Worm (Caenorhabditis elegans) whole organism, L2 larva: ENCODE data around the gene affl-1.
A peak's percentile ranks its signal among the peaks of the same experiment; 100 is the strongest.

ENCODE experiments used
- C34F6.9 ChIP-seq: fragments of 150-350 bp; optimal IDR thresholded peaks from 2 replicates; lab custom pipeline; 2014; ENCODE audit warnings: missing biosample characterization, missing genetic modification characterization
- F13H6.1 ChIP-seq: sonication (generic microtip); optimal IDR thresholded peaks from 2 replicates; lab custom pipeline; 2016; ENCODE audit warnings: missing genetic modification characterization, missing compliant biosample characterization
- Y55F3AM.14 ChIP-seq: fragments of 200-800 bp; sonication (Bioruptor generic); optimal IDR thresholded peaks from 2 replicates; lab custom pipeline; 2018; ENCODE audit warnings: mild to moderate bottlenecking, missing genetic modification characterization, missing compliant biosample characterization
- blmp-1 ChIP-seq: sonication (generic microtip); optimal IDR thresholded peaks from 2 replicates; lab custom pipeline; 2017; ENCODE audit warnings: missing genetic modification characterization, mild to moderate bottlenecking, missing compliant biosample characterization, antibody characterized with exemption, moderate library complexity; ENCODE audit not compliant: insufficient read depth
- ceh-16 ChIP-seq: fragments of 150-350 bp; optimal IDR thresholded peaks from 2 replicates; lab custom pipeline; 2014; ENCODE audit warnings: missing biosample characterization, missing genetic modification characterization
- ceh-82 ChIP-seq: fragments of 150-350 bp; optimal IDR thresholded peaks from 2 replicates; lab custom pipeline; 2014; ENCODE audit warnings: missing biosample characterization, missing genetic modification characterization
- crh-2 ChIP-seq: sonication (generic microtip); optimal IDR thresholded peaks from 2 replicates; lab custom pipeline; 2017; ENCODE audit warnings: missing biosample characterization, missing genetic modification characterization
- dmd-4 ChIP-seq: sonication (generic microtip); optimal IDR thresholded peaks from 2 replicates; lab custom pipeline; 2017; ENCODE audit warnings: missing biosample characterization, missing genetic modification characterization
- egl-27 ChIP-seq: sonication (generic microtip); optimal IDR thresholded peaks from 3 replicates; lab custom pipeline; 2017; ENCODE audit warnings: missing biosample characterization, missing genetic modification reagents, missing genetic modification characterization
- elt-1 ChIP-seq: fragments of 150-350 bp; optimal IDR thresholded peaks from 2 replicates; lab custom pipeline; 2014; ENCODE audit warnings: missing biosample characterization, missing genetic modification characterization
- elt-3 ChIP-seq: sonication (generic microtip); optimal IDR thresholded peaks from 2 replicates; lab custom pipeline; 2017; ENCODE audit warnings: missing biosample characterization, missing genetic modification characterization
- fos-1 ChIP-seq: fragments of 150-350 bp; optimal IDR thresholded peaks from 2 replicates; lab custom pipeline; 2014; ENCODE audit warnings: missing biosample characterization, missing genetic modification characterization
- gmeb-1 ChIP-seq: fragments of 150-350 bp; optimal IDR thresholded peaks from 2 replicates; lab custom pipeline; 2014; ENCODE audit warnings: missing biosample characterization, missing genetic modification characterization
- lin-11 ChIP-seq: fragments of 150-350 bp; sonication (generic microtip); optimal IDR thresholded peaks from 2 replicates; lab custom pipeline; 2014; ENCODE audit warnings: missing biosample characterization, missing genetic modification characterization, inconsistent platforms, mixed read lengths
- lin-13 ChIP-seq: fragments of 150-350 bp; optimal IDR thresholded peaks from 2 replicates; lab custom pipeline; 2014; ENCODE audit warnings: missing biosample characterization, missing genetic modification reagents, missing genetic modification characterization
- lsy-2 ChIP-seq, 2 experiments: fragments of 150-350 bp in 1 of 2; sonication (generic microtip) in 1 of 2; optimal IDR thresholded peaks; 2 replicates each; lab custom pipeline; 2014 to 2017; ENCODE audit warnings: missing biosample characterization in 2 of 2, missing genetic modification characterization in 2 of 2
- mdl-1 ChIP-seq, 2 experiments: fragments of 150-350 bp in 1 of 2; sonication (generic microtip) in 1 of 2; optimal IDR thresholded peaks; 2 replicates each; lab custom pipeline; 2017; ENCODE audit warnings: missing biosample characterization in 2 of 2, missing genetic modification characterization in 2 of 2
- nhr-10 ChIP-seq: sonication (generic microtip); optimal IDR thresholded peaks from 2 replicates; lab custom pipeline; 2017; ENCODE audit warnings: missing biosample characterization, missing genetic modification characterization
- nhr-12 ChIP-seq: fragments of 150-350 bp; optimal IDR thresholded peaks from 2 replicates; lab custom pipeline; 2014; ENCODE audit warnings: missing biosample characterization, missing genetic modification characterization
- nhr-129 ChIP-seq: fragments of 150-350 bp; optimal IDR thresholded peaks from 2 replicates; lab custom pipeline; 2014; ENCODE audit warnings: missing biosample characterization, missing genetic modification characterization
- nhr-21 ChIP-seq: fragments of 150-350 bp; optimal IDR thresholded peaks from 2 replicates; lab custom pipeline; 2014; ENCODE audit warnings: missing biosample characterization, missing genetic modification characterization
- nhr-23 ChIP-seq: fragments of 150-350 bp; optimal IDR thresholded peaks from 2 replicates; lab custom pipeline; 2014; ENCODE audit warnings: missing biosample characterization, missing genetic modification reagents, missing genetic modification characterization
- nhr-25 ChIP-seq: fragments of 150-350 bp; sonication (generic microtip); optimal IDR thresholded peaks from 3 replicates; lab custom pipeline; 2014; ENCODE audit warnings: missing biosample characterization, missing genetic modification characterization
- nhr-6 ChIP-seq: fragments of 150-350 bp; optimal IDR thresholded peaks from 2 replicates; lab custom pipeline; 2014; ENCODE audit warnings: missing biosample characterization, missing genetic modification characterization
- nhr-77 ChIP-seq: fragments of 150-350 bp; optimal IDR thresholded peaks from 2 replicates; lab custom pipeline; 2014; ENCODE audit warnings: missing biosample characterization, missing genetic modification characterization
- skn-1 ChIP-seq: sonication (generic microtip); optimal IDR thresholded peaks from 2 replicates; lab custom pipeline; 2017; ENCODE audit warnings: missing biosample characterization, missing genetic modification characterization
- unc-55 ChIP-seq: fragments of 150-350 bp; sonication (generic microtip); optimal IDR thresholded peaks from 3 replicates; lab custom pipeline; 2014; ENCODE audit warnings: missing biosample characterization, missing genetic modification reagents, missing genetic modification characterization
- zag-1 ChIP-seq: fragments of 150-350 bp; optimal IDR thresholded peaks from 2 replicates; lab custom pipeline; 2014; ENCODE audit warnings: missing biosample characterization, missing genetic modification characterization
- ztf-1 ChIP-seq: fragments of 200-800 bp; sonication (Bioruptor generic); conservative IDR thresholded peaks from 2 replicates; pipeline ENCODE4 v1.3.6; 2022; ENCODE audit warnings: missing genetic modification characterization, missing compliant biosample characterization
- ztf-11 ChIP-seq: sonication (generic microtip); optimal IDR thresholded peaks from 2 replicates; lab custom pipeline; 2017; ENCODE audit warnings: missing biosample characterization, missing genetic modification characterization
- ztf-4 ChIP-seq: fragments of 150-350 bp; optimal IDR thresholded peaks from 2 replicates; lab custom pipeline; 2014; ENCODE audit warnings: missing biosample characterization, missing genetic modification characterization

Gene affl-1

DNA sequence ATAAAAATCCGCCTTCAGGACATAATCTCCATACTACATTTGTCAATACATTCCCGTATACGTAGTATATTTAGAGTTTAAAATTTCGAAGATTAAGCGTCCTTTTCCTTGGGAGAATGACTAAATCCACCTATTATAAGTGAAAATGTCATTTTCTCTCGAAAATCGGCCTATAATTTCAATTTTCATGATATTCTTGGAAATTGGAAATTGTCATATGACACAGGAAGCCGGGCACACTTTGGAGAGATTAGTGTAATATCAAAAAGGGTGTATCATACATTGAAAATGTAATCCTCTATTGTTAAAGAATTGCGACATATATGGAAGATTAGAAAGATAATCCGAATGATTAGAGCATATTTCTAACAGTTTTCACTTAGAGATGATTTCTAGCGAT is 42.7 kb downstream of the affl-1 start:
- TF ChIP-seq nhr-23 (tag; lab: Kevin White, UChicago) (no peak), ztf-4 (tag; lab: Kevin White, UChicago) (peak; percentile 18), nhr-21 (peak; percentile 71), egl-27 (tag; lab: Kevin White, UChicago) (no peak), nhr-12 (tag; lab: Kevin White, UChicago) (no peak), nhr-6 (tag; lab: Kevin White, UChicago) (no peak), elt-3 (tag; lab: Kevin White, UChicago) (no peak), mdl-1 (tag; optimal IDR thresholded peaks at IDR 0.05; lab: Kevin White, UChicago) (no peak), dmd-4 (tag; lab: Kevin White, UChicago) (peak; percentile 46), ztf-11 (tag; lab: Kevin White, UChicago) (no peak), skn-1 (tag; lab: Kevin White, UChicago) (peak; percentile 49), C34F6.9 (peak; percentile 26), ceh-82 (tag; lab: Kevin White, UChicago) (no peak), nhr-77 (tag; lab: Kevin White, UChicago) (no peak), zag-1 (tag; lab: Kevin White, UChicago) (no peak)

DNA sequence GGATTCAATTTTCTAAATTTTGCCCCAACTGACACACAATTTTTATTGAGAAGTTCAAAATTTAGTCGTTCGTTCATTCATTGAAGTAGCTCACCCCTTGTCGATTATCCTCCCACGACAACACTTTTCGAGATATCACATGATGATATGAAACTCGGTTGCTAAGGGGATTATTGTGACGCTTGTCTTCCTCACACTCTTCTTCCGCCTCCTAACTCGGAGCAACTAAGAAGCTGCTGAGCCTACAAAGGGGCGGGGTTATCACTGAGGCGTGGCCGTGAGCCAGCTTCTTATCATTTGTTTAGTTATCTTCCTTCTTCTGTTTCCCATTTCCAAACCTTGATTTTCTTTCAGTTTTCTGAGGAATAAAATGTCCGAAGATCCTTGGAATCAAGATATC is 43.5 kb downstream of the affl-1 start, which contains the start of gene F10C5.3:
F10C5.3 (plus strand) TSS at position 313 of the 400 bp plus-strand sequence.
- no peak for TF ChIP-seq gmeb-1 (tag; lab: Kevin White, UChicago)
- no peak for TF ChIP-seq nhr-10

DNA sequence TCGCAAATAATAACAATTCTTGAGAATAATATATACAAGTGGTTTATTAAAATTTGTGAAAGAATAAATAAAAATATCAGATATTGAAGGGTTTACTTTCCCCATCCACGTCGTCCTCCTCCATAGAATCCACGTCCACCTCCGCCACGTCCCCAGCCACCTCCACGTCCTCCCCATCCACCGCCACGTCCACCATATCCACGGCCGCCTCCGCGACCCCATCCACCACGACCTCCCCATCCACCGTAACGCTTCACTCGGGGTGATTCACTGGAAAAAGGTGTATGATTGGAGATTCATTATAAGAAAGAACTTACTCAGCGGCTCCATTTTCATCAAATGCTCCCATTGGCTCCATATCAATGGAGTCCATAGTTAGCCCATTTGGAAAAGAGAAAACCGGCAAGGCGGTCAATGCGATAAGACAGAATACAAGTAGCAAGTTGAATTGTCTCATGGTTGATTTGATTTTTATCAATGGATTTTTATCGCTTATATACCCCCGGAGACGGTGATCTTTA is 46.1 kb downstream of the affl-1 start, which contains the start of gene nlp-32:
nlp-32 (minus strand) TSS at position 471 of the 521 bp plus-strand sequence.
- TF ChIP-seq lin-11 (tag; lab: Kevin White, UChicago) (no peak), elt-1 (tag; lab: Kevin White, UChicago) (no peak), gmeb-1 (tag; lab: Kevin White, UChicago) (no peak), F13H6.1 (tag; lab: Kevin White, UChicago) (no peak), blmp-1 (no peak), ztf-4 (tag; lab: Kevin White, UChicago) (no peak), lin-13 (GFP tag; lab: Kevin White, UChicago) (no peak), fos-1 (tag; lab: Kevin White, UChicago) (no peak)
- TF ChIP-seq, all 48 proteins: peak for 0

DNA sequence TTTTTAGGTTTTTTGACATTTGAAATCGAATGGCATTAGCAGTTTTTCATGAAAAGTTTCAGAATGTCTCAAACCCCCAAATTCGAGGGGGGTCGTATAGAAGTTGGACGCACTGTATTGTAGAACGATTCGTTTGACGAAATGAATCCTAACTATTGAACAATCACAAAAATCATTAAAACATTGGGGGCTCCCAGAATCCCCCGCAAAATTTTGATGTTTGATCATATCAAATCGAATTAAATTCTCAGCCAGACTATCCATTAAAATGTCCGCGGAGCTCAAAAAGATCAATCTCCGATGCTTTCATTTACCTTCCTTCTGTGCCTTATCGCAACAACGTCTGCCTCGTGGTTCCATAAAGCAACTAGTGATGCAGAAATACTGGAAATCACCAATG is 48.4 kb downstream of the affl-1 start, which contains the start of gene F30H5.5:
F30H5.5 (plus strand) TSS at position 301 of the 400 bp plus-strand sequence.
- TF ChIP-seq nhr-25 (tag; lab: Kevin White, UChicago) (no peak), unc-55 (no peak), lin-13 (GFP tag; lab: Kevin White, UChicago) (no peak), elt-3 (tag; lab: Kevin White, UChicago) (no peak), ceh-16 (tag; lab: Kevin White, UChicago) (no peak)
- TF ChIP-seq, all 48 proteins: peak for 0

DNA sequence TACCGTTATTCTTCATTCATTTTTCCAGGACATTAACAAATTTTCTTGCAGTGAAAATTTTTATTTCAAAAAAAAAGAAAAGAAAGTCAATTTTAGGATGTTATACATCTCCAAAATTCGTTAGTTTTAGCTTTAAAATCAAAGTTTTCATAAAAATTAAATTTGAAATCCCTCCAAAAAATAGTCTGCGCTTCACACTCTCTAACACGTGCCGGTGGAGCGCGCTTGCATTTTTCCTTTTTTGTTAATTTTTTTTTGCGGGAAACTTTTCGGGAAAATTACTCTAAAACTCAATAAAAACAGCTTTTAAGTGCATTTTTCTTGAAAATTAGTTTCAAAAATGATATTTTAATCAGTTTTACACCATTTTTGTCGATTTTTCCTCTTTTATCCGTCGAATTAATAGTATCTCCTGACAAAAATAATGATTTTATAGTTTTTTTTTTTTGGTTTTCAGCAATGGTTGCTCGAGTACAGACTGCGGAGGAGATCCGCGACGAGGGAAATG is 51.1 kb downstream of the affl-1 start, which contains the start of gene unc-45:
unc-45 (plus strand) TSS at position 458 of the 508 bp plus-strand sequence.
- TF ChIP-seq nhr-129 (tag; lab: Kevin White, UChicago) (peak; percentile 39), unc-55 (peak; percentile 84), lsy-2 (tag; optimal IDR thresholded peaks at IDR 0.05; lab: Kevin White, UChicago) (peak; percentile 7 to 67), nhr-25 (tag; lab: Kevin White, UChicago) (peak; percentile 5), lin-13 (GFP tag; lab: Kevin White, UChicago) (peak; percentile 31), nhr-10 (no peak), crh-2 (tag; lab: Kevin White, UChicago) (peak; percentile 55), ztf-1 (GFP tag; lab: Robert Waterston, UW) (no peak), blmp-1 (no peak), C34F6.9 (peak; percentile 50), Y55F3AM.14 (GFP tag; lab: Kevin White, UChicago) (no peak), gmeb-1 (tag; lab: Kevin White, UChicago) (peak; percentile 93)
